Worm (Caenorhabditis elegans) whole organism, L1 larva: ENCODE measurements around the gene F59B2.9.

Experiments
- C16A3.4 ChIP-seq: fragments of 150-350 bp; optimal IDR thresholded peaks from 2 replicates; lab custom pipeline; 2014; ENCODE audit warnings: missing biosample characterization, missing genetic modification characterization
- C34B4.2 ChIP-seq: sonication (generic microtip); optimal IDR thresholded peaks from 2 replicates; lab custom pipeline; 2017; ENCODE audit warnings: mild to moderate bottlenecking, missing genetic modification characterization, missing compliant biosample characterization
- aly-2 ChIP-seq: fragments of 150-350 bp; optimal IDR thresholded peaks from 2 replicates; lab custom pipeline; 2014; ENCODE audit warnings: missing biosample characterization, missing genetic modification characterization
- blmp-1 ChIP-seq: fragments of 150-350 bp; optimal IDR thresholded peaks from 2 replicates; lab custom pipeline; 2014; ENCODE audit warnings: missing biosample characterization, missing genetic modification characterization
- ceh-63 ChIP-seq: fragments of 200-800 bp; sonication (Bioruptor generic); optimal IDR thresholded peaks from 2 replicates; lab custom pipeline; 2018; ENCODE audit warnings: mild to moderate bottlenecking, missing genetic modification characterization, missing compliant biosample characterization
- ceh-88 ChIP-seq: fragments of 200-800 bp; sonication (Bioruptor generic); IDR thresholded peaks from 2 replicates; pipeline ENCODE4 v1.3.6; 2022; ENCODE audit warnings: missing genetic modification characterization, missing compliant biosample characterization
- dpl-1 ChIP-seq, 3 experiments: fragments of 150-350 bp in 2 of 3; sonication (generic microtip) in 1 of 3; optimal IDR thresholded peaks; 2 replicates each; lab custom pipeline; 2014 to 2017; ENCODE audit warnings: missing biosample characterization in 3 of 3, missing genetic modification characterization in 3 of 3, missing genetic modification reagents in 3 of 3
- dsc-1 ChIP-seq: sonication (generic microtip); optimal IDR thresholded peaks from 2 replicates; lab custom pipeline; 2016; ENCODE audit warnings: mild to moderate bottlenecking, missing genetic modification characterization, missing compliant biosample characterization
- efl-1 ChIP-seq, 4 experiments: fragments of 150-350 bp; optimal IDR thresholded peaks in 3 of 4; peaks in 1 of 4; 1 replicate in 1 of 4; 2 replicates in 3 of 4; lab custom pipeline; 2014; ENCODE audit warnings: missing biosample characterization in 2 of 4, missing genetic modification characterization in 2 of 4, missing genetic modification reagents in 2 of 4
- efl-3 ChIP-seq: fragments of 200-800 bp; sonication (Bioruptor generic); optimal IDR thresholded peaks from 2 replicates; lab custom pipeline; 2018; ENCODE audit warnings: mild to moderate bottlenecking, missing genetic modification characterization, missing compliant biosample characterization
- elt-2 ChIP-seq: sonication (generic microtip); optimal IDR thresholded peaks from 2 replicates; lab custom pipeline; 2016; ENCODE audit warnings: missing genetic modification characterization, mild to moderate bottlenecking, inconsistent platforms, missing compliant biosample characterization, missing genetic modification reagents
- elt-3 ChIP-seq, 6 experiments: fragments of 150-350 bp in 1 of 6; sonication (generic microtip); optimal IDR thresholded peaks; 2 replicates each; lab custom pipeline; 2017 to 2018; ENCODE audit warnings: missing biosample characterization in 6 of 6, missing genetic modification characterization in 6 of 6, inconsistent platforms in 1 of 6
- fkh-4 ChIP-seq: sonication (generic microtip); optimal IDR thresholded peaks from 2 replicates; lab custom pipeline; 2016; ENCODE audit warnings: missing compliant biosample characterization, missing genetic modification characterization, borderline replicate concordance
- fos-1 ChIP-seq: fragments of 150-350 bp; optimal IDR thresholded peaks from 2 replicates; lab custom pipeline; 2014; ENCODE audit warnings: missing biosample characterization, missing genetic modification characterization
- hlh-17 ChIP-seq: fragments of 200-800 bp; sonication (Bioruptor generic); optimal IDR thresholded peaks from 2 replicates; lab custom pipeline; 2018; ENCODE audit warnings: missing genetic modification characterization, mild to moderate bottlenecking, missing compliant biosample characterization, moderate library complexity, borderline replicate concordance
- hlh-4 ChIP-seq: sonication (generic microtip); optimal IDR thresholded peaks from 2 replicates; lab custom pipeline; 2016; ENCODE audit warnings: mild to moderate bottlenecking, missing genetic modification characterization, missing compliant biosample characterization
- hpl-2 ChIP-seq: fragments of 150-350 bp; optimal IDR thresholded peaks from 2 replicates; lab custom pipeline; 2014; ENCODE audit warnings: missing biosample characterization, missing genetic modification reagents, missing genetic modification characterization
- isw-1 ChIP-seq: fragments of 200-800 bp; sonication (Bioruptor generic); IDR thresholded peaks from 2 replicates; pipeline ENCODE4 v1.3.6; 2022; ENCODE audit warnings: missing genetic modification characterization, missing compliant biosample characterization
- lin-13 ChIP-seq: fragments of 150-350 bp; optimal IDR thresholded peaks from 2 replicates; lab custom pipeline; 2014; ENCODE audit warnings: missing biosample characterization, missing genetic modification reagents, missing genetic modification characterization
- lin-14 ChIP-seq: fragments of 200-800 bp; sonication (Bioruptor generic); optimal IDR thresholded peaks from 2 replicates; lab custom pipeline; 2018; ENCODE audit warnings: mild to moderate bottlenecking, missing genetic modification characterization, moderate library complexity, missing compliant biosample characterization
- lin-15B ChIP-seq: fragments of 150-350 bp; sonication (generic microtip); optimal IDR thresholded peaks from 3 replicates; lab custom pipeline; 2014; ENCODE audit warnings: missing biosample characterization, missing genetic modification characterization
- lin-35 ChIP-seq, 2 experiments: fragments of 150-350 bp; optimal IDR thresholded peaks; 2 replicates each; lab custom pipeline; 2014; ENCODE audit warnings: missing biosample characterization in 2 of 2, missing genetic modification characterization in 2 of 2, missing genetic modification reagents in 2 of 2
- lin-39 ChIP-seq: fragments of 150-350 bp; optimal IDR thresholded peaks from 2 replicates; lab custom pipeline; 2014; ENCODE audit warnings: missing biosample characterization, missing genetic modification reagents, missing genetic modification characterization
- lsy-2 ChIP-seq, 2 experiments: fragments of 150-350 bp; optimal IDR thresholded peaks; 2 replicates each; lab custom pipeline; 2014; ENCODE audit warnings: missing biosample characterization in 2 of 2, missing genetic modification characterization in 2 of 2
- mdl-1 ChIP-seq, 2 experiments: fragments of 150-350 bp; optimal IDR thresholded peaks; 2 replicates each; lab custom pipeline; 2014 to 2017; ENCODE audit warnings: missing biosample characterization in 2 of 2, missing genetic modification characterization in 2 of 2, inconsistent platforms in 1 of 2
- nhr-19 ChIP-seq: fragments of 200-800 bp; sonication (Bioruptor generic); conservative IDR thresholded peaks from 2 replicates; pipeline ENCODE4 v1.3.6; 2022; ENCODE audit warnings: missing genetic modification characterization, missing compliant biosample characterization
- nhr-20 ChIP-seq: sonication (generic microtip); optimal IDR thresholded peaks from 2 replicates; lab custom pipeline; 2016; ENCODE audit warnings: mild to moderate bottlenecking, missing genetic modification characterization, missing compliant biosample characterization
- nhr-237 ChIP-seq: fragments of 150-350 bp; optimal IDR thresholded peaks from 2 replicates; lab custom pipeline; 2014; ENCODE audit warnings: missing biosample characterization, missing genetic modification characterization
- nhr-28 ChIP-seq: fragments of 150-350 bp; optimal IDR thresholded peaks from 2 replicates; lab custom pipeline; 2014; ENCODE audit warnings: missing biosample characterization, missing genetic modification characterization
- nhr-71 ChIP-seq: sonication (generic microtip); optimal IDR thresholded peaks from 2 replicates; lab custom pipeline; 2016; ENCODE audit warnings: mild to moderate bottlenecking, missing genetic modification characterization, moderate library complexity, missing compliant biosample characterization
- nhr-84 ChIP-seq: sonication (generic microtip); optimal IDR thresholded peaks from 2 replicates; lab custom pipeline; 2017; ENCODE audit warnings: missing biosample characterization, missing genetic modification characterization
- nhr-85 ChIP-seq: sonication (generic microtip); peaks from one replicate; lab custom pipeline; 2016; ENCODE audit warnings: missing genetic modification characterization, inconsistent platforms, missing compliant biosample characterization
- pax-3 ChIP-seq: fragments of 200-800 bp; sonication (Bioruptor generic); optimal IDR thresholded peaks from 2 replicates; lab custom pipeline; 2018; ENCODE audit warnings: mild to moderate bottlenecking, missing genetic modification characterization, moderate library complexity, missing compliant biosample characterization
- pqm-1 ChIP-seq: sonication (generic microtip); optimal IDR thresholded peaks from 3 replicates; lab custom pipeline; 2017; ENCODE audit warnings: missing biosample characterization, missing genetic modification characterization
- skn-1 ChIP-seq: fragments of 150-350 bp; optimal IDR thresholded peaks from 2 replicates; lab custom pipeline; 2014; ENCODE audit warnings: missing biosample characterization, missing genetic modification characterization
- snpc-4 ChIP-seq: fragments of 150-350 bp; optimal IDR thresholded peaks from 2 replicates; lab custom pipeline; 2014; ENCODE audit warnings: missing biosample characterization, missing genetic modification characterization
- snu-23 ChIP-seq: sonication (generic microtip); optimal IDR thresholded peaks from 2 replicates; lab custom pipeline; 2016; ENCODE audit warnings: missing genetic modification characterization, missing compliant biosample characterization
- sox-4 ChIP-seq: sonication (generic microtip); optimal IDR thresholded peaks from 2 replicates; lab custom pipeline; 2016; ENCODE audit warnings: missing genetic modification characterization, missing compliant biosample characterization
- sptf-1 ChIP-seq: fragments of 150-350 bp; optimal IDR thresholded peaks from 2 replicates; lab custom pipeline; 2014; ENCODE audit warnings: missing biosample characterization, missing genetic modification characterization
- sup-37 ChIP-seq: fragments of 200-800 bp; sonication (Bioruptor generic); optimal IDR thresholded peaks from 2 replicates; lab custom pipeline; 2018; ENCODE audit warnings: mild to moderate bottlenecking, missing genetic modification characterization, missing compliant biosample characterization
- swsn-7 ChIP-seq: sonication (generic microtip); optimal IDR thresholded peaks from 2 replicates; lab custom pipeline; 2016; ENCODE audit warnings: missing genetic modification characterization, missing compliant biosample characterization
- tbx-2 ChIP-seq: sonication (generic microtip); optimal IDR thresholded peaks from 2 replicates; lab custom pipeline; 2016; ENCODE audit warnings: missing genetic modification characterization, missing compliant biosample characterization
- unc-130 ChIP-seq: fragments of 150-350 bp; optimal IDR thresholded peaks from 2 replicates; lab custom pipeline; 2017; ENCODE audit warnings: missing biosample characterization, missing genetic modification characterization, inconsistent platforms
- unc-30 ChIP-seq: sonication (generic microtip); optimal IDR thresholded peaks from 2 replicates; lab custom pipeline; 2017; ENCODE audit warnings: missing biosample characterization, missing genetic modification characterization
- unc-62 ChIP-seq: fragments of 150-350 bp; optimal IDR thresholded peaks from 2 replicates; lab custom pipeline; 2014; ENCODE audit warnings: missing biosample characterization, missing genetic modification reagents, missing genetic modification characterization
- unc-86 ChIP-seq: sonication (generic microtip); optimal IDR thresholded peaks from 2 replicates; lab custom pipeline; 2016; ENCODE audit warnings: missing genetic modification characterization, missing compliant biosample characterization
- vab-15 ChIP-seq: sonication (generic microtip); optimal IDR thresholded peaks from 2 replicates; lab custom pipeline; 2017; ENCODE audit warnings: missing genotype, mild to moderate bottlenecking, missing genetic modification characterization, missing compliant biosample characterization
- xbp-1 ChIP-seq: sonication (generic microtip); optimal IDR thresholded peaks from 2 replicates; lab custom pipeline; 2016; ENCODE audit warnings: missing genetic modification characterization, missing compliant biosample characterization

F59B2.9 gene

ce11 chrIII:8988061-8988460 is 24.1 kb downstream of the F59B2.9 start (continued):
- TF ChIP-seq sup-37 (GFP tag; lab: Kevin White, UChicago) (no peak), swsn-7 (tag; lab: Kevin White, UChicago) (no peak), fkh-4 (tag; lab: Kevin White, UChicago) (no peak), unc-30 (tag; lab: Kevin White, UChicago) (no peak), dpl-1 (GFP tag; optimal IDR thresholded peaks at IDR 0.05; lab: Kevin White, UChicago) (no peak), pax-3 (tag; lab: Kevin White, UChicago) (peak; percentile 70), lin-39 (tag; lab: Kevin White, UChicago) (no peak), elt-3 (tag; optimal IDR thresholded peaks at IDR 0.05; lab: Kevin White, UChicago) (no peak), sox-4 (tag; lab: Kevin White, UChicago) (peak; percentile 52), nhr-28 (tag; lab: Kevin White, UChicago) (no peak), lin-15B (no peak)
- TF ChIP-seq, all 84 proteins: peak for 4

- TF ChIP-seq hlh-17 (GFP tag; lab: Kevin White, UChicago): no peak
- TF ChIP-seq pax-3 (tag; lab: Kevin White, UChicago): peak; percentile 37
- TF ChIP-seq elt-3 (tag; optimal IDR thresholded peaks at IDR 0.05; lab: Kevin White, UChicago): peak; percentile 93 to 100 (median 98)
- 0 out of 2 replicates have a peak, but pooled peaks have one; percentile 4 for TF ChIP-seq nhr-19 (GFP tag; lab: Robert Waterston, UW)
- TF ChIP-seq xbp-1 (tag; lab: Kevin White, UChicago): no peak
- peak; percentile 47 for TF ChIP-seq nhr-20 (tag; lab: Kevin White, UChicago)
- peak; percentile 15 for TF ChIP-seq skn-1 (tag; lab: Kevin White, UChicago)
- TF ChIP-seq C16A3.4 (tag; lab: Kevin White, UChicago): peak; percentile 8
- TF ChIP-seq ceh-88: no peak
- no peak for TF ChIP-seq fos-1
- peak; percentile 88 for TF ChIP-seq nhr-85
- peak in 1 of 2 experiments; percentile 55 for TF ChIP-seq mdl-1 (tag; optimal IDR thresholded peaks at IDR 0.05; lab: Kevin White, UChicago)
- peak; percentile 69 for TF ChIP-seq nhr-71 (tag; lab: Kevin White, UChicago)
- peak in 1 of 2 experiments; percentile 41 for TF ChIP-seq lsy-2 (tag; optimal IDR thresholded peaks at IDR 0.05; lab: Kevin White, UChicago)
- TF ChIP-seq lin-14 (GFP tag; lab: Kevin White, UChicago): peak; percentile 84
- TF ChIP-seq efl-3: no peak
- no peak for TF ChIP-seq lin-13 (GFP tag; lab: Kevin White, UChicago)
- TF ChIP-seq blmp-1 (tag; lab: Kevin White, UChicago): peak; percentile 85
- TF ChIP-seq dsc-1: peak; percentile 67
- peak; percentile 47 for TF ChIP-seq tbx-2 (tag; lab: Kevin White, UChicago)
- TF ChIP-seq snu-23 (GFP tag; lab: Kevin White, UChicago): peak; percentile 53
- no peak for TF ChIP-seq unc-130
- no peak for TF ChIP-seq isw-1 (GFP tag; lab: Robert Waterston, UW)
- TF ChIP-seq efl-1 (optimal IDR thresholded peaks at IDR 0.05; lab: Kevin White, UChicago): no peak
- TF ChIP-seq efl-1 (GFP tag; optimal IDR thresholded peaks at IDR 0.05 in 1 of 2; lab: Kevin White, UChicago): peak in 1 of 2 experiments; percentile 39
- no peak for TF ChIP-seq nhr-237 (tag; lab: Kevin White, UChicago)
- TF ChIP-seq lin-35 (GFP tag; optimal IDR thresholded peaks at IDR 0.05; lab: Kevin White, UChicago): peak in 1 of 2 experiments; percentile 38
- no peak for TF ChIP-seq nhr-84 (tag; lab: Kevin White, UChicago)
- TF ChIP-seq lin-39 (tag; lab: Kevin White, UChicago): no peak
- TF ChIP-seq hpl-2 (GFP tag; lab: Kevin White, UChicago): no peak
- no peak for TF ChIP-seq hlh-4 (tag; lab: Kevin White, UChicago)
Measured at ce11 chrIII:8986872-8987271, 25.3 kb downstream of the F59B2.9 start.

- TF ChIP-seq aly-2 (tag; lab: Kevin White, UChicago) (no peak), lin-35 (GFP tag; optimal IDR thresholded peaks at IDR 0.05; lab: Kevin White, UChicago) (peak in 1 of 2 experiments; percentile 54), lin-39 (tag; lab: Kevin White, UChicago) (no peak), vab-15 (tag; lab: Kevin White, UChicago) (no peak), blmp-1 (tag; lab: Kevin White, UChicago) (peak; percentile 92), nhr-85 (peak; percentile 49), C34B4.2 (tag; lab: Kevin White, UChicago) (no peak), unc-86 (tag; lab: Kevin White, UChicago) (no peak), unc-62 (GFP tag; lab: Kevin White, UChicago) (no peak), nhr-71 (tag; lab: Kevin White, UChicago) (peak; percentile 10), ceh-63 (GFP tag; lab: Kevin White, UChicago) (no peak), tbx-2 (tag; lab: Kevin White, UChicago) (peak; percentile 42), isw-1 (GFP tag; lab: Robert Waterston, UW) (no peak), snu-23 (GFP tag; lab: Kevin White, UChicago) (peak; percentile 13), sptf-1 (no peak), elt-3 (tag; optimal IDR thresholded peaks at IDR 0.05; lab: Kevin White, UChicago) (peak in 1 of 6 experiments; percentile 62), elt-2 (tag; lab: Kevin White, UChicago) (peak; percentile 41), snpc-4 (tag; lab: Kevin White, UChicago) (no peak), sox-4 (tag; lab: Kevin White, UChicago) (no peak), pqm-1 (tag; lab: Kevin White, UChicago) (no peak)
Measured at ce11 chrIII:8985965-8986364, 26.2 kb downstream of the F59B2.9 start.
